Worm (Caenorhabditis elegans): Measurements from ENCODE around the gene F26G1.15.

Gene F26G1.15

DNA sequence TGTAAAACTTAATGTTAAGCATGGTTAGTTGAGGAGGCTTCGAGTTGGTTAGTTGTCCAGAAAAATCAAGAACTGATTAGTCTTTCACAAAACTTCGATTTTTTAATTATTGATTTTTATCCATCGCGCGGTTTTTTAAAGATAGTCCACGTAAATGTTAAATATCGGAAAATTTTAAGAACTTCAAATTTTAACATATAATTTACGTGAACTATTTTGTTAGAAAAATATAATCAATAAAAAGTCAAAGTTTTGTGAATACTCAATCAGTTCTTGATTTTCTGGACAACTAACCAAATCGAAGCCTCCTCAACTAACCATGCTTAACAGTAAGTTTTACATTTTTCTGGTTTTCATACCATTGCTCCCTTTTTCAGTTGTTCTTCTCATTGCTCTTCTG is 44.7 kb downstream of the F26G1.15 start, which contains the start of the genes C33F10.11 and C33F10.1:
C33F10.11 (minus strand) TSS at position 101 of the 400 bp plus-strand sequence.
C33F10.1 (plus strand) TSS at position 263 of the 400 bp plus-strand sequence.
- TF ChIP-seq K09A11.1 (tag; optimal IDR thresholded peaks at IDR 0.05; ENCODE audit: insufficient read depth) (no peak), pqm-1 (tag; optimal IDR thresholded peaks at IDR 0.05) (no peak), rnt-1 (tag; optimal IDR thresholded peaks at IDR 0.05) (no peak), pha-4 (tag; optimal IDR thresholded peaks at IDR 0.05) (no peak), mec-3 (tag; optimal IDR thresholded peaks at IDR 0.05; ENCODE audit: borderline replicate concordance) (no peak), sox-2 (GFP tag; IDR thresholded peaks at IDR 0.05) (no peak), ceh-18 (tag; optimal IDR thresholded peaks at IDR 0.05) (no peak), ceh-45 (GFP tag; IDR thresholded peaks at IDR 0.05) (no peak)

DNA sequence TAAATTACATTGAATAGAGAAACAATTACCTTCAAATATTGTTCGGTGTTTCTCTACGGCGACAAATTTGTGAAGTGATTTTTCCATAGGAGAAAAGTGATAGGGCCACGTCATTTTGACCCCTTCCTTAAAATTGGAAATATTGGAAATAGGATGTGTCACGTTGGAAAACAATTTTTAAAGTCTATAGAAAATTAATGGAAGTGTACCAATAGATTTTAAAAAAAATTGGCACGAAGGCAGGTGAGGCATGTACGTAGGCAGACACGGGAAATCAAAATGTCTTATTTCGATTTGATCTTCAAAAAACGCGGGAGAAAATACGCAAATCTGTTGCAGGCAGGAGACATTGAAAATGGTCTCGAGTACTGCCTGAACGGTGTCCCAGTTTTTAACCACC is 47.6 kb downstream of the F26G1.15 start, which contains the start of gene C33F10.12:
C33F10.12 (minus strand) TSS at position 101 of the 400 bp plus-strand sequence.
- TF ChIP-seq madf-2 (tag; optimal IDR thresholded peaks at IDR 0.05) (no peak), hlh-13 (GFP tag; optimal IDR thresholded peaks at IDR 0.05) (no peak)
